Worm (Caenorhabditis elegans) whole organism, L4 larva: Measurements from ENCODE around the gene attf-5.

Experiments
- D1046.2 ChIP-seq: fragments of 200-800 bp; sonication (Bioruptor generic); IDR thresholded peaks from 2 replicates; pipeline ENCODE4 v1.3.6; 2022; ENCODE audit warnings: missing genetic modification characterization, missing compliant biosample characterization
- F37D6.2 ChIP-seq: sonication (generic microtip); optimal IDR thresholded peaks from 2 replicates; lab custom pipeline; 2016; ENCODE audit warnings: mild to moderate bottlenecking, missing genetic modification characterization, missing compliant biosample characterization
- Y5F2A.4 ChIP-seq: fragments of 200-800 bp; sonication (Bioruptor generic); optimal IDR thresholded peaks from 2 replicates; lab custom pipeline; 2018; ENCODE audit warnings: mild to moderate bottlenecking, missing genetic modification characterization, missing compliant biosample characterization
- ZK546.5 ChIP-seq, 2 experiments: sonication (generic microtip); optimal IDR thresholded peaks; 2 replicates each; lab custom pipeline; 2017; ENCODE audit warnings: missing biosample characterization in 2 of 2, missing genetic modification characterization in 2 of 2
- aha-1 ChIP-seq: fragments of 150-350 bp; peaks from one replicate; lab custom pipeline; 2014; ENCODE audit warnings: missing biosample characterization, missing genetic modification characterization
- ama-1 ChIP-seq: fragments of 150-350 bp; optimal IDR thresholded peaks from 2 replicates; lab custom pipeline; 2014; ENCODE audit warnings: inconsistent platforms, mixed read lengths
- arid-1 ChIP-seq: fragments of 200-800 bp; sonication (Bioruptor generic); conservative IDR thresholded peaks from 2 replicates; pipeline ENCODE4 v1.3.6; 2022; ENCODE audit warnings: missing genetic modification reagents, missing genetic modification characterization, missing compliant biosample characterization
- ceh-20 ChIP-seq: fragments of 200-800 bp; sonication (Bioruptor generic); IDR thresholded peaks from 2 replicates; pipeline ENCODE4 v1.3.6; 2022; ENCODE audit warnings: missing genetic modification reagents, missing genetic modification characterization, missing compliant biosample characterization
- ceh-32 ChIP-seq: sonication (generic microtip); optimal IDR thresholded peaks from 2 replicates; lab custom pipeline; 2016; ENCODE audit warnings: mild to moderate bottlenecking, missing genetic modification characterization, missing compliant biosample characterization; ENCODE audit not compliant: poor library complexity
- ceh-44 ChIP-seq: fragments of 200-800 bp; sonication (Bioruptor generic); IDR thresholded peaks from 2 replicates; pipeline ENCODE4 v1.3.6; 2022; ENCODE audit warnings: missing genetic modification reagents, missing genetic modification characterization, missing compliant biosample characterization
- ceh-82 ChIP-seq: sonication (generic microtip); optimal IDR thresholded peaks from 2 replicates; lab custom pipeline; 2017; ENCODE audit warnings: missing biosample characterization, missing genetic modification characterization
- ces-1 ChIP-seq: fragments of 150-350 bp; sonication (generic microtip); optimal IDR thresholded peaks from 4 replicates; lab custom pipeline; 2014; ENCODE audit warnings: missing biosample characterization, missing genetic modification reagents, missing genetic modification characterization
- cey-2 ChIP-seq: sonication (generic microtip); optimal IDR thresholded peaks from 3 replicates; lab custom pipeline; 2017; ENCODE audit warnings: missing genetic modification characterization, mild to moderate bottlenecking, missing compliant biosample characterization, antibody characterized with exemption, borderline replicate concordance; ENCODE audit not compliant: insufficient read depth
- ctbp-1 ChIP-seq: fragments of 200-800 bp; sonication (Bioruptor generic); IDR thresholded peaks from 2 replicates; pipeline ENCODE4 v1.3.6; 2022; ENCODE audit warnings: missing genetic modification reagents, missing genetic modification characterization, missing compliant biosample characterization
- daf-16 ChIP-seq, 3 experiments: sonication (generic microtip); optimal IDR thresholded peaks; 2 replicates each; lab custom pipeline; 2016 to 2017; ENCODE audit warnings: missing genetic modification characterization in 3 of 3, missing genetic modification reagents in 3 of 3, mild to moderate bottlenecking in 2 of 3, missing compliant biosample characterization in 2 of 3, missing biosample characterization in 1 of 3, moderate library complexity in 1 of 3
- dpl-1 ChIP-seq: fragments of 150-350 bp; optimal IDR thresholded peaks from 2 replicates; lab custom pipeline; 2014; ENCODE audit warnings: missing biosample characterization, missing genetic modification reagents, missing genetic modification characterization
- fos-1 ChIP-seq: fragments of 150-350 bp; optimal IDR thresholded peaks from 2 replicates; lab custom pipeline; 2014; ENCODE audit warnings: missing biosample characterization, missing genetic modification characterization
- hif-1 ChIP-seq, 2 experiments: sonication (generic microtip); optimal IDR thresholded peaks; 2 replicates each; lab custom pipeline; 2016 to 2017; ENCODE audit warnings: missing compliant biosample characterization in 2 of 2, missing genetic modification characterization in 2 of 2, missing genetic modification reagents in 2 of 2, missing genotype in 2 of 2, mild to moderate bottlenecking in 1 of 2
- hlh-11 ChIP-seq: fragments of 200-800 bp; sonication (Bioruptor generic); optimal IDR thresholded peaks from 2 replicates; lab custom pipeline; 2018; ENCODE audit warnings: mild to moderate bottlenecking, missing genetic modification characterization, missing compliant biosample characterization
- hlh-30 ChIP-seq: sonication (generic microtip); optimal IDR thresholded peaks from 2 replicates; lab custom pipeline; 2017; ENCODE audit warnings: antibody characterized with exemption, mild to moderate bottlenecking, missing genetic modification characterization, missing compliant biosample characterization; ENCODE audit not compliant: insufficient read depth
- lim-7 ChIP-seq: fragments of 200-800 bp; sonication (Bioruptor generic); IDR thresholded peaks from 2 replicates; pipeline ENCODE4 v1.3.6; 2022; ENCODE audit warnings: missing genetic modification characterization, missing compliant biosample characterization
- lin-15B ChIP-seq: fragments of 150-350 bp; sonication (generic microtip); optimal IDR thresholded peaks from 3 replicates; lab custom pipeline; 2014; ENCODE audit warnings: missing biosample characterization, missing genetic modification characterization
- lin-39 ChIP-seq: fragments of 150-350 bp; optimal IDR thresholded peaks from 2 replicates; lab custom pipeline; 2014; ENCODE audit warnings: missing biosample characterization, missing genetic modification reagents, missing genetic modification characterization
- madf-5 ChIP-seq, 2 experiments: fragments of 200-800 bp; sonication (Bioruptor generic); IDR thresholded peaks; 2 replicates each; pipeline ENCODE4 v1.3.6; 2022; ENCODE audit warnings: missing compliant biosample characterization in 2 of 2, missing genetic modification characterization in 2 of 2
- mdt-29 ChIP-seq: fragments of 200-800 bp; sonication (Bioruptor generic); IDR thresholded peaks from 2 replicates; pipeline ENCODE4 v1.3.6; 2022; ENCODE audit warnings: missing genetic modification reagents, missing genetic modification characterization, missing compliant biosample characterization
- mep-1 ChIP-seq: fragments of 150-350 bp; sonication (generic microtip); optimal IDR thresholded peaks from 3 replicates; lab custom pipeline; 2014; ENCODE audit warnings: missing biosample characterization, missing genetic modification characterization
- nhr-10 ChIP-seq: fragments of 150-350 bp; optimal IDR thresholded peaks from 2 replicates; lab custom pipeline; 2014; ENCODE audit warnings: missing biosample characterization, missing genetic modification characterization
- nhr-111 ChIP-seq: fragments of 200-800 bp; sonication (Bioruptor generic); optimal IDR thresholded peaks from 2 replicates; lab custom pipeline; 2018; ENCODE audit warnings: mild to moderate bottlenecking, missing genetic modification characterization, missing compliant biosample characterization
- nhr-237 ChIP-seq: sonication (generic microtip); optimal IDR thresholded peaks from 2 replicates; lab custom pipeline; 2017; ENCODE audit warnings: missing biosample characterization, missing genetic modification characterization
- nhr-28 ChIP-seq: fragments of 150-350 bp; optimal IDR thresholded peaks from 2 replicates; lab custom pipeline; 2014; ENCODE audit warnings: missing biosample characterization, missing genetic modification characterization
- nhr-41 ChIP-seq: fragments of 200-800 bp; sonication (Bioruptor generic); IDR thresholded peaks from 2 replicates; pipeline ENCODE4 v1.3.6; 2022; ENCODE audit warnings: missing genetic modification reagents, missing genetic modification characterization, missing compliant biosample characterization
- nhr-42 ChIP-seq: fragments of 200-800 bp; sonication (Bioruptor generic); IDR thresholded peaks from 2 replicates; pipeline ENCODE4 v1.3.6; 2022; ENCODE audit warnings: missing genetic modification characterization, missing compliant biosample characterization
- nhr-6 ChIP-seq: fragments of 150-350 bp; optimal IDR thresholded peaks from 2 replicates; lab custom pipeline; 2014; ENCODE audit warnings: missing biosample characterization, missing genetic modification characterization
- nhr-77 ChIP-seq: fragments of 150-350 bp; optimal IDR thresholded peaks from 2 replicates; lab custom pipeline; 2014; ENCODE audit warnings: missing biosample characterization, missing genetic modification characterization
- php-3 ChIP-seq: fragments of 200-800 bp; sonication (Bioruptor generic); IDR thresholded peaks from 2 replicates; pipeline ENCODE4 v1.3.6; 2022; ENCODE audit warnings: missing genetic modification reagents, missing genetic modification characterization, missing compliant biosample characterization
- pqm-1 ChIP-seq: sonication (generic microtip); optimal IDR thresholded peaks from 2 replicates; lab custom pipeline; 2017; ENCODE audit warnings: missing biosample characterization, missing genetic modification characterization
- rbr-2 ChIP-seq: sonication (generic microtip); optimal IDR thresholded peaks from 2 replicates; lab custom pipeline; 2016; ENCODE audit warnings: missing genotype, missing genetic modification characterization, missing compliant biosample characterization
- sdz-12 ChIP-seq: fragments of 200-800 bp; sonication (Bioruptor generic); optimal IDR thresholded peaks from 2 replicates; lab custom pipeline; 2018; ENCODE audit warnings: mild to moderate bottlenecking, missing genetic modification characterization, missing compliant biosample characterization
- set-16 ChIP-seq: fragments of 200-800 bp; sonication (Bioruptor generic); IDR thresholded peaks from 2 replicates; pipeline ENCODE4 v1.3.6; 2022; ENCODE audit warnings: missing genetic modification reagents, missing genetic modification characterization, missing compliant biosample characterization
- snpc-4 ChIP-seq: fragments of 150-350 bp; optimal IDR thresholded peaks from 2 replicates; lab custom pipeline; 2014; ENCODE audit warnings: missing biosample characterization, missing genetic modification characterization
- spr-1 ChIP-seq: sonication (generic microtip); optimal IDR thresholded peaks from 2 replicates; lab custom pipeline; 2016; ENCODE audit warnings: mild to moderate bottlenecking, missing genetic modification characterization, missing compliant biosample characterization
- spr-3 ChIP-seq: fragments of 200-800 bp; sonication (Bioruptor generic); optimal IDR thresholded peaks from 2 replicates; lab custom pipeline; 2018; ENCODE audit warnings: mild to moderate bottlenecking, missing genetic modification characterization, missing compliant biosample characterization
- tag-97 ChIP-seq: fragments of 200-800 bp; sonication (Bioruptor generic); IDR thresholded peaks from 2 replicates; pipeline ENCODE4 v1.3.6; 2022; ENCODE audit warnings: missing genetic modification characterization, missing compliant biosample characterization
- unc-39 ChIP-seq: sonication (generic microtip); optimal IDR thresholded peaks from 2 replicates; lab custom pipeline; 2017; ENCODE audit warnings: missing biosample characterization, missing genetic modification characterization
- zag-1 ChIP-seq: fragments of 150-350 bp; optimal IDR thresholded peaks from 2 replicates; lab custom pipeline; 2014; ENCODE audit warnings: missing biosample characterization, missing genetic modification characterization
- zfp-2 ChIP-seq: sonication (generic microtip); optimal IDR thresholded peaks from 2 replicates; lab custom pipeline; 2016; ENCODE audit warnings: mild to moderate bottlenecking, missing genetic modification characterization, missing compliant biosample characterization
- zip-2 ChIP-seq: fragments of 150-350 bp; optimal IDR thresholded peaks from 2 replicates; lab custom pipeline; 2014; ENCODE audit warnings: missing biosample characterization, missing genetic modification characterization
- ztf-7 ChIP-seq: fragments of 150-350 bp; optimal IDR thresholded peaks from 2 replicates; lab custom pipeline; 2014; ENCODE audit warnings: missing biosample characterization, missing genetic modification characterization

attf-5 gene

DNA sequence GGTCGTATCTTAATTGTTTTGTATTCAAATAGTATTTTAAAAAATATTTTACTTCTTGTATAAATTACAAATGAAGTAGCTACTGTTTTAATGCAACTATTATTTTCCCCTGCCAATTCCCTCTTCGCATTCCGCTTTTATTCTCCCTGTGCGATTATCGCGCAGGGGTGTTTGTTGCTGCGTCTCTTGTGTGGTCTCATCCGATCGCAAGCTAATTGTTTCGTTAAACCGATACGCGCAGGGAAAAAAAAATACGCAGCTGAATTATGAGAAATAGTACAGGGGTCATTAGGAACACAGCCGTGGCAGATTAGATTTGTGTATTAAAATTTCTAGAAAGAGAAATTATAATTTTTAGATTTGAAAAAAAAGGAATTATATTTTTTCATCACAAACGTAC lies 18.4 kb downstream of the attf-5 start (continued):
- TF ChIP-seq aha-1 (tag; lab: Kevin White, UChicago) (peak; percentile 100), lim-7 (peak; percentile 58; the same call in 1 of the 2 replicates), nhr-41 (peak; percentile 70), set-16 (GFP tag; lab: Robert Waterston, UW) (no peak)

DNA sequence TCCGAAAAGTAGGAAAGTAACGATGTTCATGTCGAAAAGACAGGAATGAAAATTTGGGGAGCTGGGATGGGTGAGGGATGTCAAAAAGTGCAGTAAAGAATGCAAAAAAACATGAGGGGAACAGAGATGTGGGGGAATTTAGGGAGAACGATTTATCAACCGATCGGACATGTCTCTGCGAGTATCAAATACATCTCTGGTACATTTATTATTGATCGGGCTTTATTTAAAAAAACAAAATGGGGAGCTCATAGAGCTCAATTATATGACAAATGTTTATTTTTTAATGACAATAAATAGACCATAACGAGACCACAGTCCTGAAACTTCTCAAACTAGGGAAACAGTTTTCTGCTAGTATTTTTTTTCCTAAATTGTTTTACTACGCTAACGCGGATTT lies 22.5 kb downstream of the attf-5 start, which contains the start of gene F25E2.2:
Gene F25E2.2, minus strand, starts transcription at position 101 of the 400 bp plus-strand sequence.
- no peak for TF ChIP-seq zfp-2 (tag; lab: Kevin White, UChicago)
- TF ChIP-seq nhr-111 (GFP tag; lab: Kevin White, UChicago): no peak
- no peak for TF ChIP-seq snpc-4 (tag; lab: Kevin White, UChicago)
- no peak for TF ChIP-seq nhr-6 (tag; lab: Kevin White, UChicago)
- TF ChIP-seq nhr-77 (tag; lab: Kevin White, UChicago): no peak
- TF ChIP-seq ztf-7: no peak
- TF ChIP-seq ceh-32: no peak
- no peak for TF ChIP-seq nhr-237 (tag; lab: Kevin White, UChicago)
- no peak for TF ChIP-seq tag-97 (GFP tag; lab: Robert Waterston, UW)
- no peak for TF ChIP-seq fos-1 (tag; lab: Kevin White, UChicago)
- no peak for TF ChIP-seq F37D6.2 (tag; lab: Kevin White, UChicago)
- TF ChIP-seq lin-39 (tag; lab: Kevin White, UChicago): no peak
- no peak for TF ChIP-seq ceh-82 (tag; lab: Kevin White, UChicago)
- no peak for TF ChIP-seq mdt-29 (GFP tag; lab: Robert Waterston, UW)
- TF ChIP-seq cey-2 (tag; lab: Kevin White, UChicago): no peak
- no peak for TF ChIP-seq zip-2
- TF ChIP-seq php-3 (GFP tag; lab: Robert Waterston, UW): no peak
- no peak for TF ChIP-seq unc-39 (tag; lab: Kevin White, UChicago)
- no peak for TF ChIP-seq ZK546.5 (tag; optimal IDR thresholded peaks at IDR 0.05; lab: Kevin White, UChicago)
- no peak for TF ChIP-seq aha-1 (tag; lab: Kevin White, UChicago)

DNA sequence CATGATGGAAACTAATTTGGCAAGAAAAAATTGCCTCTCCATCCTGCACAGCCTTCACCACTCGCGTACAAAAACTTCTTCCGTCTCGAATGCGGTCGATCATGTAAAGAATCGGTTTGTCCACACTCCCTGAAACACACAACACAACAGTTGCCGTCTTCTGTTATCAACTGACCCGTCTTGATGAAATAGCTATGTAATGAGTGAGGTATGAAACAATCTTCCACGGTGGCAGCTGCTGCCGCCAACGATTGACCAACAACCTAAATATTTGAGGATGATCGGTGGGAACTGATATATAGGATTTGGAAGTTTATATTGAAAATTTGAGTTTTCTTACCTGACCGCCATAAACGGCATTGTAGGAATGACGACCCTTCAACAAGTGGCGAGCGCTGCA lies 24.1 kb downstream of the attf-5 start:
- peak in 1 of 2 experiments; percentile 38 for TF ChIP-seq daf-16 (GFP tag; optimal IDR thresholded peaks at IDR 0.05; lab: Kevin White, UChicago)
- TF ChIP-seq daf-16 (tag; optimal IDR thresholded peaks at IDR 0.05; lab: Kevin White, UChicago): peak; percentile 30
- TF ChIP-seq ctbp-1: no peak
- TF ChIP-seq ces-1 (GFP tag; lab: Kevin White, UChicago): no peak
- no peak for TF ChIP-seq mep-1 (tag; lab: Kevin White, UChicago)
- TF ChIP-seq spr-1 (tag; lab: Kevin White, UChicago): no peak
- no peak for TF ChIP-seq hif-1 (tag; optimal IDR thresholded peaks at IDR 0.05; lab: Kevin White, UChicago)
- no peak for TF ChIP-seq fos-1 (tag; lab: Kevin White, UChicago)
- TF ChIP-seq ceh-32: no peak
- TF ChIP-seq Y5F2A.4 (GFP tag; lab: Kevin White, UChicago): no peak
- no peak for TF ChIP-seq madf-5 (GFP tag; IDR thresholded peaks at IDR 0.05; lab: Robert Waterston, UW)
- no peak for TF ChIP-seq nhr-237 (tag; lab: Kevin White, UChicago)
- TF ChIP-seq lin-15B: no peak
- no peak for TF ChIP-seq D1046.2 (GFP tag; lab: Robert Waterston, UW)
- TF ChIP-seq nhr-10: no peak
- TF ChIP-seq snpc-4 (tag; lab: Kevin White, UChicago): no peak
- TF ChIP-seq hlh-30: peak; percentile 10
- no peak for TF ChIP-seq rbr-2 (tag; lab: Kevin White, UChicago)
- peak; percentile 3 for TF ChIP-seq nhr-28 (tag; lab: Kevin White, UChicago)
- TF ChIP-seq arid-1 (GFP tag; lab: Robert Waterston, UW): no peak
- TF ChIP-seq zag-1 (tag; lab: Kevin White, UChicago): no peak
- no peak for TF ChIP-seq spr-3 (GFP tag; lab: Kevin White, UChicago)
- TF ChIP-seq cey-2 (tag; lab: Kevin White, UChicago): no peak
- no peak for TF ChIP-seq dpl-1 (GFP tag; lab: Kevin White, UChicago)
- TF ChIP-seq ceh-20 (GFP tag; lab: Robert Waterston, UW): no peak
- no peak for TF ChIP-seq sdz-12
- no peak for TF ChIP-seq php-3 (GFP tag; lab: Robert Waterston, UW)
- no peak for TF ChIP-seq ceh-44 (GFP tag; lab: Robert Waterston, UW)
- no peak for TF ChIP-seq set-16 (GFP tag; lab: Robert Waterston, UW)
- TF ChIP-seq nhr-42 (GFP tag; lab: Robert Waterston, UW): no peak
- TF ChIP-seq ama-1 (lab: Kevin White, UChicago): no peak
- no peak for TF ChIP-seq nhr-111 (GFP tag; lab: Kevin White, UChicago)
- no peak for TF ChIP-seq pqm-1
- peak; percentile 2 for TF ChIP-seq hlh-11 (tag; lab: Kevin White, UChicago)
